Worm (Caenorhabditis elegans): ENCODE data around the gene W01B6.3.

- no peak for TF ChIP-seq php-3 (GFP tag; IDR thresholded peaks at IDR 0.05)
- TF ChIP-seq duxl-1 (tag; optimal IDR thresholded peaks at IDR 0.05; ENCODE audit: poor library complexity): no peak
- no peak for TF ChIP-seq nhr-28 (tag; optimal IDR thresholded peaks at IDR 0.05)
- TF ChIP-seq mep-1 (tag; optimal IDR thresholded peaks at IDR 0.05): no peak
- TF ChIP-seq mdl-1 (tag; optimal IDR thresholded peaks at IDR 0.05): no peak
- no peak for TF ChIP-seq aly-2 (tag; optimal IDR thresholded peaks at IDR 0.05)
These were observed 39.4 kb downstream of the W01B6.3 start, which contains the start of gene F44D12.6 for ce11 chrIV:10033053-10033452.

All from whole organism, L4 larva.